Worm (Caenorhabditis elegans) whole organism, L4/young adult: Measurements from ENCODE around the gene T01G5.7.

ENCODE experiments used
- W03F9.2 ChIP-seq: fragments of 150-350 bp; optimal IDR thresholded peaks from 2 replicates; lab custom pipeline; 2014; ENCODE audit warnings: missing biosample characterization, missing genetic modification characterization
- dao-5 ChIP-seq: sonication (generic microtip); optimal IDR thresholded peaks from 2 replicates; lab custom pipeline; 2016; ENCODE audit warnings: missing genotype, missing genetic modification characterization, moderate library complexity, missing compliant biosample characterization

- TF ChIP-seq W03F9.2 (tag; lab: Kevin White, UChicago): no peak
- no peak for TF ChIP-seq dao-5 (tag; lab: Kevin White, UChicago)
Measured at ce11 chrV:15065068-15065744, 46.6 kb upstream of the T01G5.7 start, which contains the start of gene C25D7.9.
